Fruit fly (Drosophila melanogaster) whole organism, prepupa: ENCODE results near the gene CG4066.

Experiments
- Blimp-1 ChIP-seq: fragments of 200-800 bp; sonication (Bioruptor generic); optimal IDR thresholded peaks from 3 replicates; lab custom pipeline; 2017; ENCODE audit warnings: missing biosample characterization, missing genetic modification characterization, mild to moderate bottlenecking, moderate library complexity, missing genetic modification reagents
- CG3919 ChIP-seq: fragments of 200-800 bp; sonication (Bioruptor generic); optimal IDR thresholded peaks from 3 replicates; lab custom pipeline; 2016; ENCODE audit warnings: missing biosample characterization, missing genetic modification characterization
- CG6808 ChIP-seq: fragments of 200-800 bp; sonication (Bioruptor generic); optimal IDR thresholded peaks from 3 replicates; lab custom pipeline; 2017; ENCODE audit warnings: missing biosample characterization, missing genetic modification characterization, mild to moderate bottlenecking, moderate library complexity, missing genetic modification reagents
- CG6854 ChIP-seq: fragments of 200-800 bp; sonication (Bioruptor generic); optimal IDR thresholded peaks from 2 replicates; lab custom pipeline; 2017; ENCODE audit warnings: missing biosample characterization, mild to moderate bottlenecking, missing genetic modification characterization
- CG8119 ChIP-seq: fragments of 200-800 bp; sonication (Bioruptor generic); IDR thresholded peaks from 3 replicates; pipeline ENCODE4 v1.3.6; 2022; ENCODE audit warnings: missing biosample characterization, missing genetic modification characterization
- CG9139 ChIP-seq: fragments of 200-800 bp; sonication (Bioruptor generic); optimal IDR thresholded peaks from 3 replicates; lab custom pipeline; 2017; ENCODE audit warnings: missing biosample characterization, mild to moderate bottlenecking, missing genetic modification characterization
- Eip78C ChIP-seq: fragments of 200-800 bp; sonication (Bioruptor generic); peaks from one replicate; lab custom pipeline; 2016; ENCODE audit warnings: missing biosample characterization, missing genetic modification characterization
- Met ChIP-seq: fragments of 200-800 bp; sonication (Bioruptor generic); optimal IDR thresholded peaks from 3 replicates; lab custom pipeline; 2016; ENCODE audit warnings: missing biosample characterization, missing genetic modification characterization
- achi ChIP-seq: fragments of 200-800 bp; sonication (Bioruptor generic); optimal IDR thresholded peaks from 3 replicates; lab custom pipeline; 2016; ENCODE audit warnings: missing biosample characterization, missing genetic modification characterization
- ss ChIP-seq, 2 experiments: fragments of 200-800 bp; sonication (Bioruptor generic); optimal IDR thresholded peaks; 2 replicates in 1 of 2; 3 replicates in 1 of 2; lab custom pipeline; 2017 to 2018; ENCODE audit warnings: mild to moderate bottlenecking in 2 of 2, missing biosample characterization in 2 of 2, missing genetic modification characterization in 2 of 2, moderate library complexity in 1 of 2
- svp ChIP-seq: fragments of 200-800 bp; sonication (Bioruptor generic); peaks from one replicate; lab custom pipeline; 2016; ENCODE audit warnings: missing biosample characterization, missing genetic modification characterization

CG4066 gene

dm6 chr3R:12359837-12360236 lies 48.7 kb downstream of the CG4066 start, which contains the start of gene CG4115:
TSS of gene CG4115 (plus strand) at chr3R:12360008.
- TF ChIP-seq svp (GFP tag; lab: Kevin White, UChicago) (no peak), Eip78C (peak; percentile 57), CG6854 (GFP tag; lab: Kevin White, UChicago) (peak; percentile 26), Blimp-1 (peak; percentile 75), CG3919 (peak; percentile 1)

DNA sequence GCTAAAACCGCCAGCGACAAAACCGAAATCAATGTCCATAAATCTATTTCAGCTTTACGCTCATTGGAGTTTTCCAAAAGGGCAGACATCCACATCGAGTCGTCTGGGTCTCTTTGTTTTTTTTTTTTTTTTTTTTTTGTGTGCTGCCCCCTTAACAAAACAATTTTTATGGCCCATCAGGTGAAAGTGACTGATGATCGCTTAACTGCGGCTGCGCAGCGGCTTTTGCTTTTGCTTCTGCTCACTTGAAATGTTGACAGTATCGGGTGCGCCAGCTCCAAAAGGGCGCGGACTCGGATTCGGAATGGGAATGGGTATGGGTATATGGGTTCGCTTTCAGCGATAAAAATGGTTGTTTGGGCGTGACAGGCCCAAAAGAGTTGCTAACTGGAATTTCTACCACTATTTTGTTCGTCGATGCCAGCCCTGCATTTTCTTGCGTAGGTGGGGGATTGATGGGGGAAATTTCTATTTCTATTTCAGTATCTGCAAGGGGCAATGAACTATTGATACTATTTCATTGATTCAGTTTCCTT lies 50.9 kb downstream of the CG4066 start:
- no peak for TF ChIP-seq CG8119 (GFP tag; lab: Robert Waterston, UW)
- TF ChIP-seq CG9139 (GFP tag; lab: Kevin White, UChicago) = no peak
- no peak for TF ChIP-seq CG3919
- no peak for TF ChIP-seq achi
- TF ChIP-seq ss (GFP tag; optimal IDR thresholded peaks at IDR 0.05; lab: Kevin White, UChicago) = no peak
- TF ChIP-seq Met = no peak
- TF ChIP-seq CG6854 (GFP tag; lab: Kevin White, UChicago) = no peak
- TF ChIP-seq CG6808 (GFP tag; lab: Kevin White, UChicago) = no peak
